Worm (Caenorhabditis elegans): ENCODE measurements around the gene dohh-1.
A peak's percentile ranks its signal among the peaks of the same experiment; 100 is the strongest.

dohh-1 gene

DNA sequence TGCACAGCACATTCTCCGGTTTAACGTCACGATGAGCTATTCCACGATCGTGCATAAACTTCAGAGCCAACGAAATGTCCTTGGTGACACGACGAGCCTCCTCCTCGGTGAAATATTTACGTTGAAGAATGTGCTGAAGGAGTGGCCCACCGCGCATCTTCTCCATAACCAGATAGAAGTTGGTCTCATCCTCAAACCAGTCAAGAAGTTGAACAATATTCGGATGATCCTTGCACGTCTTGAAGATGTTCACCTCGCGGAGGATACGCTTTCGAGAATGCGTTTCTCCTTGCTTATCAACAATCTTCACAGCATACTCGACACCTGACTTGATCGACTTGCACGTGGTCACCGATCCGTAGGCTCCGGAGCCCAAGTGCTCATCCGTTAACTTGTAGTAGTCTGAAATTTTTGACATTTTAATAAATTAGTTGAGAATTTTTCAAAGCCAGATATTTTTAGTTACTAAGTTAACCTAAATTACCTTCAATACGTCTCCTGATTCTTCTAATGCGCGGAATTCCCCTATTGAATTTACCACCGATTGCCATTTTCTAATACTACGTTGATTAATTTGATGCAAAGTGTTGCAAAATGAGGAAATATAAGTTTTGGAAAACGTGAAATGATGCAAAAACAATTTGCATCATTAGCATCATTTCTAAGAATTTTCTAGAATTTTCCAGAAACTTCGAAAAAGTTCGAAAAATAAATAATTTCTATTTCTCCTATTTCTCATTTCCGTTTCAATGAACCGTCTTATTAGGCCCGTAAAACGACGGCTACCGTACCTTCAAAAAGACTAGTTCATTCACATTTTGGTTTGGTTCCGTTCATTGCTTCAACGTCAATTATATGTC lies 33.6 kb upstream of the dohh-1 start:
- TF ChIP-seq ceh-24 (tag; optimal IDR thresholded peaks at IDR 0.05) (no peak), unc-86 (tag; optimal IDR thresholded peaks at IDR 0.05) (no peak), pqm-1 (tag; optimal IDR thresholded peaks at IDR 0.05) (no peak)

DNA sequence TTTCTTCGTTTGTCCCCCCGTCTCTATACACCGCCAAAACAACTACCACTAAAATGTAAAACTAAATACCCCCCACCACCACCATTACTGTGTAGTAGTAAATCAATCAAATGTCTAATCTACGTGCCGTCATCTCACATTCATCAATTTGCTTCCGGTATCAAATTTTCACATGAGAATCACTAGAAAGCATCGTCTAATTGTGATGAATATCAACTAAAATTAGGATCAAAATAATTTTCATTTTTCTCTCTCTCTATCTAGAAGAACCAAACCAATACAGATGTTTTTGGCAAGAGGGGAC lies 33.0 kb upstream of the dohh-1 start:
- TF ChIP-seq unc-55 (GFP tag; optimal IDR thresholded peaks at IDR 0.05) = peak; percentile 79
- no peak for TF ChIP-seq npax-4 (tag; optimal IDR thresholded peaks at IDR 0.05)

DNA sequence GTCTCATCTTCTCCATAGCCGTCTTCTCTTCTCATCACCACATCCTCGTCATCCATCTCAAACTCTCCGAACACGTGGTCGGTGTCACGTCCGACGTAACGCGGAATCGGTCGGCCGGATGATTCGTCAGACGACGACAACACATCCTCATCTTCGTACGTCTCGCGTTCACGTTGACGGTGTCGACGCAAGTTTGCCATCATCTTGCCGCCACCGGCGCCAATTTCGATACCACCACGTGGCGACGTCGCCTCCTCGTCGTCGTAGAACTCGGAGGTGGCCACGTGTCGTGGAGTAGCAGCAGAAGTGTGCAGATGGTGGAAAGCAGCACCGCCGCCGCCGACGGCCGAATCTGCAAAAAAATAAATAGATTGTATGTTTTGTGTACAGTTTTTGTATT lies 32.4 kb upstream of the dohh-1 start:
- peak; percentile 17 for TF ChIP-seq lim-6 (tag; optimal IDR thresholded peaks at IDR 0.05)
- TF ChIP-seq sox-4 (tag; optimal IDR thresholded peaks at IDR 0.05) = no peak
- peak; percentile 12 for TF ChIP-seq elt-4 (tag; optimal IDR thresholded peaks at IDR 0.05)
- no peak for TF ChIP-seq ceh-14 (tag; optimal IDR thresholded peaks at IDR 0.05)
- TF ChIP-seq ama-1 (optimal IDR thresholded peaks at IDR 0.05) = no peak
- TF ChIP-seq madf-2 (tag; optimal IDR thresholded peaks at IDR 0.05) = no peak
- peak; percentile 11 for TF ChIP-seq hlh-6 (tag; optimal IDR thresholded peaks at IDR 0.05)
- peak; percentile 26 for TF ChIP-seq hlh-8 (tag; optimal IDR thresholded peaks at IDR 0.05)
- TF ChIP-seq pha-2 (tag; optimal IDR thresholded peaks at IDR 0.05) = no peak
- TF ChIP-seq ceh-2 (tag; optimal IDR thresholded peaks at IDR 0.05) = no peak
- TF ChIP-seq tbx-7 (tag; optimal IDR thresholded peaks at IDR 0.05) = peak; percentile 24
- no peak for TF ChIP-seq K02D7.2 (tag; optimal IDR thresholded peaks at IDR 0.05)

DNA sequence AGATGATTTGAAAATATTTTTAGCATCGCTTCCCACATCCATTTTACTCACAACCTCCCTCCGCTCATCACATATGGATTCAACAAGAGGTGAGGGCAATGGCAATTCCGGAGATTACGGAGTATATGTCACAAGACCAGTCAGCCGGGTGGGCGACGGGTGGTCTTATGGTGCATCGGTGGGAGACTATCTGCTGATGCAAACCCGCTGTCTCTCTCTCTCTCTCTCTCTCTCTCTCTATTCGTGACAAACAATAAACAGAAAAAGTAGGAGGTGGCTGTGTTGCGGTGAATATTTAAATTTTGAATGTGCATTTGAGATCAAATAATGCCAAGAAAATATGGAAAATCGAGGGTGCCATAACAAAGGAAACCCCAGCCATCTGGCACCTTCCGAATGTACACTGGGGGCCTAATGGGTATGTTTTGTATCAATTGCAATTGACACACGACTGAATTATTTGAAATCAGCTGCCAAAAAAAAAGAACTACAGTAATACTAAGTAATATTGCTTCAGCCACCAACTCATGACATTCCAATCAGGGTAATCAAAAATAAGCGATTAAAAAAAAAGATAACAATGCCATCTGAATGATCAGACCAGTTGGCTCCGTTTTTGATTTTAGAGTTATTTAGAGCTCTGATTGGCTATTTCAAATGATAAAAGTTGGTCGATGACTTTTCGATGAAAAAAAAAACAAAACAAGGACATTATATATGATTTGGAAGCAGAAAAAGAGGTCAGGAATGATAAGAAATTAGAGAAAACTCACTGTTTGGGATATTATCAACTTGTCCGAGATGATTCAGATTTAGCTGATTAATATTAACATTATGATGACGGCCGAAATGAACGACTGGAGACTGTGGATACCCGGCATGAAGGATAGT lies 31.7 kb upstream of the dohh-1 start:
- TF ChIP-seq zip-5 (tag; optimal IDR thresholded peaks at IDR 0.05) (no peak), pha-4 (tag; optimal IDR thresholded peaks at IDR 0.05) (no peak), pros-1 (tag; optimal IDR thresholded peaks at IDR 0.05) (no peak), hlh-13 (GFP tag; optimal IDR thresholded peaks at IDR 0.05) (no peak), ceh-45 (GFP tag; IDR thresholded peaks at IDR 0.05) (no peak), dve-1 (tag; optimal IDR thresholded peaks at IDR 0.05) (no peak), unc-3 (GFP tag; conservative IDR thresholded peaks at IDR 0.05) (no peak), unc-3 (tag; optimal IDR thresholded peaks at IDR 0.05) (no peak), elt-2 (tag; optimal IDR thresholded peaks at IDR 0.05) (peak; percentile 39), ttx-3 (tag; optimal IDR thresholded peaks at IDR 0.05) (no peak), hlh-6 (tag; optimal IDR thresholded peaks at IDR 0.05) (no peak), ceh-24 (tag; optimal IDR thresholded peaks at IDR 0.05) (no peak), ceh-30 (tag; optimal IDR thresholded peaks at IDR 0.05) (no peak), rnt-1 (tag; optimal IDR thresholded peaks at IDR 0.05) (no peak), hlh-8 (tag; optimal IDR thresholded peaks at IDR 0.05) (no peak), lin-11 (tag; optimal IDR thresholded peaks at IDR 0.05) (no peak), ztf-16 (tag; optimal IDR thresholded peaks at IDR 0.05) (no peak), ceh-34 (tag; optimal IDR thresholded peaks at IDR 0.05) (no peak), ceh-2 (tag; optimal IDR thresholded peaks at IDR 0.05) (no peak), odd-2 (tag; optimal IDR thresholded peaks at IDR 0.05) (no peak), ceh-31 (tag; optimal IDR thresholded peaks at IDR 0.05) (peak; percentile 10), pag-3 (tag; optimal IDR thresholded peaks at IDR 0.05; ENCODE audit: borderline replicate concordance) (no peak), hlh-30 (tag; optimal IDR thresholded peaks at IDR 0.05; ENCODE audit: insufficient read depth) (peak; percentile 92), fkh-6 (tag; optimal IDR thresholded peaks at IDR 0.05) (no peak), madf-2 (tag; optimal IDR thresholded peaks at IDR 0.05) (no peak)

Measured in whole organism, late embryonic.